Fruit fly (Drosophila melanogaster): ENCODE measurements around the gene Tak1.

The Tak1 gene

DNA sequence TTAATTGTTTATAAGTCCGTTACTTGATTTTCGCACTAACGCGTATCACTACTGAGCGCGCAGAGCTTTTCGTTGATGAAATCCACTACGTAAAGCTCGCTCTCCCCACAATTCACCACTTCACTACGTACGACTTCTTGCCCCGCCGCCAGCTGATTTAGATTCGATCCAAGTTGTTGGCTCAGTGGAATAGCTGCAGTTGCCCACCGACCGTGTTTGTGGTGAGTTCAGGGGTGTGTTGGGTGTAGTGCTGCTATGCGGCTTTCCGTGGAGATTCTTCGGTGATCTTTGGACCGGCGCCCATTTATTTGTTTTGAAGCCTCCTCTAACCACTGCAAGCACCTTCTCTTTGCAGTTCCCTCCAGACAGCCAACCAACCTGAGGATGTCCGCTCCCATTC, 56.5 kb downstream of the Tak1 start:
- TF ChIP-seq Eip78C (GFP tag) (peak; percentile 62), eg (GFP tag; IDR thresholded peaks at IDR 0.05) (peak; percentile 78), Ets21C (GFP tag; optimal IDR thresholded peaks at IDR 0.05) (no peak), net (GFP tag; optimal IDR thresholded peaks at IDR 0.05) (peak; percentile 61), ss (GFP tag; optimal IDR thresholded peaks at IDR 0.05) (peak in 1 of 2 experiments; percentile 85), CG16779 (tag; optimal IDR thresholded peaks at IDR 0.05) (peak; percentile 83), CG6276 (GFP tag; optimal IDR thresholded peaks at IDR 0.05) (peak; percentile 83), dsx (GFP tag; optimal IDR thresholded peaks at IDR 0.05; ENCODE audit: poor library complexity, severe bottlenecking) (peak; percentile 35), Gug (GFP tag; IDR thresholded peaks at IDR 0.05) (no peak), CG6808 (GFP tag; optimal IDR thresholded peaks at IDR 0.05) (peak; percentile 56), CG31627 (GFP tag; optimal IDR thresholded peaks at IDR 0.05) (no peak), CG34406 (GFP tag; optimal IDR thresholded peaks at IDR 0.05) (no peak), CG8119 (GFP tag; IDR thresholded peaks at IDR 0.05) (peak; percentile 67), Hr38 (GFP tag; optimal IDR thresholded peaks at IDR 0.05) (no peak), CG3032 (tag; optimal IDR thresholded peaks at IDR 0.05) (peak; percentile 6), CG15336 (GFP tag; IDR thresholded peaks at IDR 0.05) (peak; percentile 65), Sox15 (GFP tag; optimal IDR thresholded peaks at IDR 0.05) (no peak), spab (GFP tag; optimal IDR thresholded peaks at IDR 0.05) (no peak), cyc (GFP tag; optimal IDR thresholded peaks at IDR 0.05) (no peak), Lpt (GFP tag; optimal IDR thresholded peaks at IDR 0.05) (peak; percentile 18), Ets96B (tag; optimal IDR thresholded peaks at IDR 0.05) (no peak), salr (GFP tag; optimal IDR thresholded peaks at IDR 0.05) (peak in 1 of 2 experiments; percentile 44), fd59A (GFP tag; optimal IDR thresholded peaks at IDR 0.05) (no peak), CG4318 (GFP tag; optimal IDR thresholded peaks at IDR 0.05) (no peak), CG10631 (GFP tag; optimal IDR thresholded peaks at IDR 0.05) (no peak), CG1621 (tag; optimal IDR thresholded peaks at IDR 0.05) (peak; percentile 67), CG6854 (GFP tag; optimal IDR thresholded peaks at IDR 0.05) (peak; percentile 4), dac (GFP tag; optimal IDR thresholded peaks at IDR 0.05) (peak; percentile 24), CG32006 (GFP tag; optimal IDR thresholded peaks at IDR 0.05) (no peak), CG7368 (GFP tag; optimal IDR thresholded peaks at IDR 0.05) (no peak), lz (GFP tag; optimal IDR thresholded peaks at IDR 0.05) (no peak), CG6163 (GFP tag; IDR thresholded peaks at IDR 0.05) (peak; percentile 52; the same call in 1 of the 3 replicates), Eip93F (GFP tag; optimal IDR thresholded peaks at IDR 0.05) (no peak)

- TF ChIP-seq Eip78C (GFP tag) (peak; percentile 13), Ets96B (tag; optimal IDR thresholded peaks at IDR 0.05) (no peak), CG32006 (GFP tag; optimal IDR thresholded peaks at IDR 0.05) (no peak), svp (GFP tag) (peak; percentile 30), cyc (GFP tag; optimal IDR thresholded peaks at IDR 0.05) (no peak), CG8119 (GFP tag; IDR thresholded peaks at IDR 0.05) (no peak), CG10631 (GFP tag; optimal IDR thresholded peaks at IDR 0.05) (no peak), CG6808 (GFP tag; optimal IDR thresholded peaks at IDR 0.05) (no peak), Ets21C (GFP tag; optimal IDR thresholded peaks at IDR 0.05) (no peak), dac (GFP tag; optimal IDR thresholded peaks at IDR 0.05) (no peak)
These were observed 57.6 kb downstream of the Tak1 start, which contains the start of gene GstT3 for dm6 chrX:20467155-20467554. GstT3 (plus strand) TSS chrX:20467455.

- TF ChIP-seq CG3032 (tag; optimal IDR thresholded peaks at IDR 0.05) (no peak), svp (GFP tag) (peak; percentile 54), dac (GFP tag; optimal IDR thresholded peaks at IDR 0.05) (no peak), Sox102F (GFP tag; optimal IDR thresholded peaks at IDR 0.05) (no peak), CG11294 (GFP tag; IDR thresholded peaks at IDR 0.05) (no peak), CG11902 (GFP tag; optimal IDR thresholded peaks at IDR 0.05) (no peak), fd59A (GFP tag; optimal IDR thresholded peaks at IDR 0.05) (no peak), Met (GFP tag; optimal IDR thresholded peaks at IDR 0.05) (no peak), dsx (GFP tag; optimal IDR thresholded peaks at IDR 0.05; ENCODE audit: poor library complexity, severe bottlenecking) (no peak), ss (GFP tag; optimal IDR thresholded peaks at IDR 0.05) (no peak), Eip78C (GFP tag) (peak; percentile 57), CG9139 (GFP tag; optimal IDR thresholded peaks at IDR 0.05) (no peak)
These were observed 58.3 kb downstream of the Tak1 start for dm6 chrX:20466382-20466928.
